Fruit fly (Drosophila melanogaster) S2 (cell line): ENCODE measurements around the gene Pbp95.

Source experiments
- CG8478 ChIP-seq: fragments of >200 bp; optimal IDR thresholded peaks from 2 replicates; lab custom pipeline; 2018
- CTCF ChIP-seq, 2 experiments: fragments of >200 bp; optimal IDR thresholded peaks; 2 replicates each; lab custom pipeline; 2018

DNA sequence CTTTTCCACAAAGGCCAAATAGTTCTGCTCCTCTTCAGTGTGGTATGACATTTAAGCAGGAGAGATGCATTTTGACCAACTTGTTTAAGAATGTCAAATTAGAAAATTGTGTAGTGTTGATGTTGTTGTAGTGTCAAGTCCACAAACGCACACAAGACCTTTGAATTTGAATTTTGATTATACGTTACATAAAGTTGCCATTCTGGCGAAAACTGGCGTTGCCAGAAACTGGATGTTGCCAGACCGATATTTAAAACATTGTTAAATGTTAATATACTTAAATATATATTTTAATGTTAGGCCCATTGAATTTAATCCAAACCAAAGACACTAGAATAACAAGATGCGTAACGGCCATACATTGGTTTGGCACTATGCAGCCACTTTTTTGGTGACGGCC lies 40.5 kb upstream of the Pbp95 start:
- TF ChIP-seq CTCF (optimal IDR thresholded peaks at IDR 0.05; lab: Kevin White, UChicago), result no peak
- no peak for TF ChIP-seq CG8478
